Fruit fly (Drosophila melanogaster) whole organism, embryonic: ENCODE results near the gene Smox.

Experiments used
- Adf1 ChIP-seq: fragments of 200-800 bp; sonication (Bioruptor generic); IDR thresholded peaks from 2 replicates; pipeline ENCODE4 v1.3.6; 2022; ENCODE audit warnings: missing biosample characterization, missing genetic modification characterization
- Aef1 ChIP-seq: fragments of 200-800 bp; sonication (Bioruptor generic); IDR thresholded peaks from 3 replicates; pipeline ENCODE4 v1.3.6; 2022; ENCODE audit warnings: missing biosample characterization, missing genetic modification characterization
- B-H1 ChIP-seq: fragments of 200-800 bp; sonication (Bioruptor generic); IDR thresholded peaks from 3 replicates; pipeline ENCODE4 v1.3.6; 2022; ENCODE audit warnings: missing biosample characterization, missing genetic modification characterization
- Bdp1 ChIP-seq: fragments of 200-800 bp; sonication (Bioruptor generic); optimal IDR thresholded peaks from 3 replicates; lab custom pipeline; 2016; ENCODE audit warnings: missing biosample characterization, missing genetic modification characterization
- CG10209 ChIP-seq: fragments of 200-800 bp; sonication (Bioruptor generic); optimal IDR thresholded peaks from 3 replicates; lab custom pipeline; 2017; ENCODE audit warnings: missing biosample characterization, mild to moderate bottlenecking, missing genetic modification characterization, missing genetic modification reagents
- CG10267 ChIP-seq: fragments of 200-800 bp; sonication (Bioruptor generic); optimal IDR thresholded peaks from 2 replicates; lab custom pipeline; 2018; ENCODE audit warnings: missing biosample characterization, mild to moderate bottlenecking, missing genetic modification characterization, moderate library complexity
- CG10462 ChIP-seq: fragments of 200-800 bp; sonication (Bioruptor generic); optimal IDR thresholded peaks from 2 replicates; lab custom pipeline; 2016; ENCODE audit warnings: missing biosample characterization, missing genetic modification characterization
- CG11093 ChIP-seq: fragments of 200-800 bp; sonication (Bioruptor generic); IDR thresholded peaks from 3 replicates; pipeline ENCODE4 v1.3.6; 2022; ENCODE audit warnings: missing biosample characterization, missing genetic modification characterization
- CG11398 ChIP-seq: fragments of 200-800 bp; sonication (Bioruptor generic); optimal IDR thresholded peaks from 2 replicates; lab custom pipeline; 2016; ENCODE audit warnings: missing biosample characterization, missing genetic modification characterization
- CG11456 ChIP-seq: fragments of 200-800 bp; sonication (Bioruptor generic); IDR thresholded peaks from 3 replicates; pipeline ENCODE4 v1.3.6; 2022; ENCODE audit warnings: missing biosample characterization, missing genetic modification characterization
- CG11695 ChIP-seq: fragments of 200-800 bp; sonication (Bioruptor generic); IDR thresholded peaks from 3 replicates; pipeline ENCODE4 v1.3.6; 2022; ENCODE audit warnings: missing biosample characterization, missing genetic modification characterization
- CG11723 ChIP-seq: fragments of 200-800 bp; sonication (Bioruptor generic); optimal IDR thresholded peaks from 2 replicates; lab custom pipeline; 2017; ENCODE audit warnings: missing biosample characterization, mild to moderate bottlenecking, missing genetic modification characterization
- CG1233 ChIP-seq: fragments of 200-800 bp; sonication (Bioruptor generic); optimal IDR thresholded peaks from 4 replicates; lab custom pipeline; 2018; ENCODE audit warnings: missing biosample characterization, mild to moderate bottlenecking, missing genetic modification characterization
- CG14014 ChIP-seq: fragments of 200-800 bp; sonication (Bioruptor generic); IDR thresholded peaks from 2 replicates; pipeline ENCODE4 v1.3.6; 2022; ENCODE audit warnings: missing biosample characterization, missing genetic modification characterization
- CG14441 ChIP-seq: fragments of 200-800 bp; sonication (Bioruptor generic); IDR thresholded peaks from 2 replicates; pipeline ENCODE4 v1.3.6; 2022; ENCODE audit warnings: missing biosample characterization, missing genetic modification characterization
- CG1603 ChIP-seq: fragments of 200-800 bp; sonication (Bioruptor generic); optimal IDR thresholded peaks from 2 replicates; lab custom pipeline; 2019; ENCODE audit warnings: missing biosample characterization, mild to moderate bottlenecking, missing genetic modification characterization, moderate library complexity
- CG17359 ChIP-seq: fragments of 200-800 bp; sonication (Bioruptor generic); optimal IDR thresholded peaks from 3 replicates; lab custom pipeline; 2018; ENCODE audit warnings: missing biosample characterization, mild to moderate bottlenecking, missing genetic modification characterization, moderate library complexity
- CG2889 ChIP-seq: fragments of 200-800 bp; sonication (Bioruptor generic); IDR thresholded peaks from 3 replicates; pipeline ENCODE4 v1.3.6; 2022; ENCODE audit warnings: missing biosample characterization, missing genetic modification characterization
- CG30431 ChIP-seq: fragments of 200-800 bp; sonication (Bioruptor generic); optimal IDR thresholded peaks from 2 replicates; lab custom pipeline; 2017; ENCODE audit warnings: missing biosample characterization, missing genetic modification characterization
- CG3163 ChIP-seq: fragments of 200-800 bp; sonication (Bioruptor generic); optimal IDR thresholded peaks from 3 replicates; lab custom pipeline; 2016; ENCODE audit warnings: missing biosample characterization, missing genetic modification characterization
- CG4707 ChIP-seq: fragments of 200-800 bp; sonication (Bioruptor generic); optimal IDR thresholded peaks from 2 replicates; lab custom pipeline; 2018; ENCODE audit warnings: missing biosample characterization, mild to moderate bottlenecking, missing genetic modification characterization, moderate library complexity
- CG4854 ChIP-seq: fragments of 200-800 bp; sonication (Bioruptor generic); optimal IDR thresholded peaks from 2 replicates; lab custom pipeline; 2016; ENCODE audit warnings: missing biosample characterization, missing genetic modification characterization, inconsistent platforms
- CG7357 ChIP-seq: fragments of 200-800 bp; sonication (Bioruptor generic); IDR thresholded peaks from 3 replicates; pipeline ENCODE4 v1.3.6; 2022; ENCODE audit warnings: missing biosample characterization, missing genetic modification characterization
- CG8089 ChIP-seq: fragments of 200-800 bp; sonication (Bioruptor generic); optimal IDR thresholded peaks from 3 replicates; lab custom pipeline; 2016; ENCODE audit warnings: missing biosample characterization, missing genetic modification characterization
- CG8281 ChIP-seq: fragments of 200-800 bp; sonication (Bioruptor generic); optimal IDR thresholded peaks from 2 replicates; lab custom pipeline; 2018; ENCODE audit warnings: missing biosample characterization, mild to moderate bottlenecking, missing genetic modification characterization, moderate library complexity
- CG8388 ChIP-seq: fragments of 200-800 bp; sonication (Bioruptor generic); optimal IDR thresholded peaks from 2 replicates; lab custom pipeline; 2019; ENCODE audit warnings: missing biosample characterization, mild to moderate bottlenecking, missing genetic modification characterization, moderate library complexity
- CG8944 ChIP-seq: fragments of 200-800 bp; sonication (Bioruptor generic); optimal IDR thresholded peaks from 3 replicates; lab custom pipeline; 2016; ENCODE audit warnings: missing biosample characterization, missing genetic modification characterization
- Dip3 ChIP-seq: fragments of 200-800 bp; sonication (Bioruptor generic); optimal IDR thresholded peaks from 3 replicates; lab custom pipeline; 2016; ENCODE audit warnings: missing biosample characterization, missing genetic modification characterization
- E2f2 ChIP-seq: fragments of 200-800 bp; sonication (Bioruptor generic); IDR thresholded peaks from 2 replicates; pipeline ENCODE4 v1.3.6; 2022; ENCODE audit warnings: missing biosample characterization, missing genetic modification characterization
- Fer1 ChIP-seq: fragments of 200-800 bp; sonication (Bioruptor generic); optimal IDR thresholded peaks from 2 replicates; lab custom pipeline; 2017; ENCODE audit warnings: missing biosample characterization, mild to moderate bottlenecking, missing genetic modification characterization
- HmgZ ChIP-seq: fragments of 200-800 bp; sonication (Bioruptor generic); optimal IDR thresholded peaks from 2 replicates; lab custom pipeline; 2018; ENCODE audit warnings: missing biosample characterization, mild to moderate bottlenecking, missing genetic modification characterization
- Lhr ChIP-seq: fragments of 200-800 bp; sonication (Bioruptor generic); optimal IDR thresholded peaks from 3 replicates; lab custom pipeline; 2017; ENCODE audit warnings: mild to moderate bottlenecking, missing biosample characterization, missing genetic modification reagents, missing genetic modification characterization
- Myb ChIP-seq: fragments of 200-800 bp; sonication (Bioruptor generic); optimal IDR thresholded peaks from 2 replicates; lab custom pipeline; 2016; ENCODE audit warnings: missing biosample characterization, missing genetic modification characterization
- NfI ChIP-seq: fragments of 200-800 bp; sonication (Bioruptor generic); optimal IDR thresholded peaks from 3 replicates; lab custom pipeline; 2018; ENCODE audit warnings: missing biosample characterization, mild to moderate bottlenecking, missing genetic modification characterization, moderate library complexity
- Xrp1 ChIP-seq: fragments of 200-800 bp; sonication (Bioruptor generic); IDR thresholded peaks from 2 replicates; pipeline ENCODE4 v1.3.6; 2022; ENCODE audit warnings: missing biosample characterization, missing genetic modification characterization
- al ChIP-seq: fragments of 200-800 bp; sonication (Bioruptor generic); IDR thresholded peaks from 2 replicates; pipeline ENCODE4 v1.3.6; 2022; ENCODE audit warnings: missing biosample characterization, missing genetic modification characterization
- ap ChIP-seq: fragments of 200-800 bp; sonication (Bioruptor generic); IDR thresholded peaks from 2 replicates; pipeline ENCODE4 v1.3.6; 2022; ENCODE audit warnings: missing biosample characterization, missing genetic modification characterization
- az2 ChIP-seq: fragments of 200-800 bp; sonication (Bioruptor generic); optimal IDR thresholded peaks from 3 replicates; lab custom pipeline; 2016; ENCODE audit warnings: missing biosample characterization, missing genetic modification characterization
- dmrt99B ChIP-seq: fragments of 200-800 bp; sonication (Bioruptor generic); optimal IDR thresholded peaks from 2 replicates; lab custom pipeline; 2018; ENCODE audit warnings: missing biosample characterization, mild to moderate bottlenecking, missing genetic modification characterization, moderate library complexity
- hth ChIP-seq: fragments of >200 bp; optimal IDR thresholded peaks from 2 replicates; lab custom pipeline; 2017; ENCODE audit warnings: inconsistent platforms
- ken ChIP-seq: fragments of 200-800 bp; sonication (Bioruptor generic); IDR thresholded peaks from 3 replicates; pipeline ENCODE4 v1.3.6; 2022; ENCODE audit warnings: missing biosample characterization, missing genetic modification characterization
- lmd ChIP-seq: fragments of 200-800 bp; sonication (Bioruptor generic); IDR thresholded peaks from 2 replicates; pipeline ENCODE4 v1.3.6; 2022; ENCODE audit warnings: missing biosample characterization, missing genetic modification characterization
- nerfin-2 ChIP-seq: fragments of 200-800 bp; sonication (Bioruptor generic); IDR thresholded peaks from 2 replicates; pipeline ENCODE4 v1.3.6; 2022; ENCODE audit warnings: missing biosample characterization, missing genetic modification characterization; ENCODE audit not compliant: partially characterized antibody
- pb ChIP-seq: fragments of 200-800 bp; sonication (Bioruptor generic); optimal IDR thresholded peaks from 3 replicates; lab custom pipeline; 2016; ENCODE audit warnings: missing biosample characterization, missing genetic modification characterization
- sc ChIP-seq, 3 experiments: fragments of >200 bp in 2 of 3; fragments of 200-800 bp in 1 of 3; sonication (Bioruptor generic) in 1 of 3; optimal IDR thresholded peaks; 2 replicates in 2 of 3; 3 replicates in 1 of 3; lab custom pipeline; 2017; ENCODE audit warnings: mild to moderate bottlenecking in 1 of 3, missing biosample characterization in 1 of 3, missing genetic modification characterization in 1 of 3, missing genetic modification reagents in 1 of 3
- shn ChIP-seq: fragments of 200-800 bp; sonication (Bioruptor generic); optimal IDR thresholded peaks from 3 replicates; lab custom pipeline; 2016; ENCODE audit warnings: missing biosample characterization, missing genetic modification characterization
- slou ChIP-seq: fragments of 200-800 bp; sonication (Bioruptor generic); optimal IDR thresholded peaks from 3 replicates; lab custom pipeline; 2016; ENCODE audit warnings: missing biosample characterization, missing genetic modification characterization
- unpg ChIP-seq: fragments of 200-800 bp; sonication (Bioruptor generic); optimal IDR thresholded peaks from 3 replicates; lab custom pipeline; 2018; ENCODE audit warnings: missing biosample characterization, mild to moderate bottlenecking, missing genetic modification characterization, moderate library complexity

Gene Smox

dm6 chrX:8113386-8114279 is 28.4 kb downstream of the Smox start (continued):
- TF ChIP-seq lmd (GFP tag; lab: Robert Waterston, UW), result peak; percentile 67; the same call in 1 of the 2 replicates
- 0 out of 3 replicates have a peak, but pooled peaks have one; percentile 35 for TF ChIP-seq CG2889 (GFP tag; lab: Robert Waterston, UW)
- TF ChIP-seq Adf1 (GFP tag; lab: Robert Waterston, UW), result peak; percentile 39; the same call in 1 of the 2 replicates
- 0 out of 3 replicates have a peak, but pooled peaks have one; percentile 25 for TF ChIP-seq ken (GFP tag; lab: Robert Waterston, UW)
- TF ChIP-seq CG4707, result no peak
- TF ChIP-seq CG8388 (GFP tag; lab: Kevin White, UChicago), result peak; percentile 1
- TF ChIP-seq CG10462 (GFP tag; lab: Kevin White, UChicago), result no peak
- peak; percentile 77 for TF ChIP-seq NfI (GFP tag; lab: Kevin White, UChicago)
- TF ChIP-seq CG11093 (GFP tag; lab: Robert Waterston, UW), result 0 out of 3 replicates have a peak, but pooled peaks have one; percentile 42
- peak; percentile 59 for TF ChIP-seq CG17359 (tag; lab: Kevin White, UChicago)
- peak; percentile 72; the same call in 2 of the 3 replicates for TF ChIP-seq CG11456 (GFP tag; lab: Robert Waterston, UW)
- TF ChIP-seq CG8944 (GFP tag; lab: Kevin White, UChicago), result peak; percentile 36
- no peak for TF ChIP-seq ap (GFP tag; lab: Robert Waterston, UW)
- no peak for TF ChIP-seq CG30431 (GFP tag; lab: Kevin White, UChicago)
- peak; percentile 44 for TF ChIP-seq CG10209 (GFP tag; lab: Kevin White, UChicago)
- TF ChIP-seq CG11695, result peak; percentile 58; the same call in 2 of the 3 replicates
- TF ChIP-seq Dip3 (GFP tag; lab: Kevin White, UChicago), result peak; percentile 74
- peak; percentile 43; the same call in 1 of the 3 replicates for TF ChIP-seq Aef1 (GFP tag; lab: Robert Waterston, UW)
- no peak for TF ChIP-seq hth
- peak; percentile 12 for TF ChIP-seq az2
- peak; percentile 63; the same call in 1 of the 2 replicates for TF ChIP-seq al (GFP tag; lab: Robert Waterston, UW)
- no peak for TF ChIP-seq sc (optimal IDR thresholded peaks at IDR 0.05; lab: Kevin White, UChicago)
- TF ChIP-seq sc (GFP tag; optimal IDR thresholded peaks at IDR 0.05; lab: Kevin White, UChicago), result no peak
- peak; percentile 61 for TF ChIP-seq HmgZ (tag; lab: Kevin White, UChicago)
- peak; percentile 75 for TF ChIP-seq unpg (GFP tag; lab: Kevin White, UChicago)
- peak; percentile 69 for TF ChIP-seq CG1603 (tag; lab: Kevin White, UChicago)
- TF ChIP-seq Bdp1 (GFP tag; lab: Kevin White, UChicago), result no peak
- TF ChIP-seq CG4854 (GFP tag; lab: Kevin White, UChicago), result peak; percentile 48
- no peak for TF ChIP-seq CG10267
- TF ChIP-seq CG14441 (GFP tag; lab: Robert Waterston, UW), result peak; percentile 75
- no peak for TF ChIP-seq CG1233
- TF ChIP-seq CG11723 (GFP tag; lab: Kevin White, UChicago), result no peak
- TF ChIP-seq CG7357 (GFP tag; lab: Robert Waterston, UW), result peak; percentile 58; the same call in 2 of the 3 replicates
- no peak for TF ChIP-seq CG8281
- TF ChIP-seq slou (GFP tag; lab: Kevin White, UChicago), result no peak
- TF ChIP-seq Xrp1, result peak; percentile 54; the same call in 1 of the 2 replicates
- no peak for TF ChIP-seq CG11398 (GFP tag; lab: Kevin White, UChicago)
- peak; percentile 61 for TF ChIP-seq Myb (GFP tag; lab: Kevin White, UChicago)
- no peak for TF ChIP-seq CG8089
- no peak for TF ChIP-seq nerfin-2 (GFP tag; lab: Robert Waterston, UW)
- peak; percentile 75 for TF ChIP-seq Fer1 (GFP tag; lab: Kevin White, UChicago)
- TF ChIP-seq CG14014, result peak; percentile 71
- peak; percentile 34; the same call in 1 of the 3 replicates for TF ChIP-seq B-H1 (GFP tag; lab: Robert Waterston, UW)
- no peak for TF ChIP-seq Lhr (GFP tag; lab: Kevin White, UChicago)
- peak; percentile 14 for TF ChIP-seq shn (GFP tag; lab: Kevin White, UChicago)
- TF ChIP-seq dmrt99B (tag; lab: Kevin White, UChicago), result peak; percentile 55
- peak; percentile 23 for TF ChIP-seq pb (GFP tag; lab: Kevin White, UChicago)
- TF ChIP-seq E2f2 (GFP tag; lab: Robert Waterston, UW), result peak; percentile 17; the same call in 1 of the 2 replicates
- peak; percentile 35 for TF ChIP-seq CG3163
